Worm (Caenorhabditis elegans) whole organism, L4/young adult: ENCODE measurements around the gene ZK938.11.

ENCODE experiments used
- dao-5 ChIP-seq: sonication (generic microtip); optimal IDR thresholded peaks from 2 replicates; lab custom pipeline; 2016; ENCODE audit warnings: missing genotype, missing genetic modification characterization, moderate library complexity, missing compliant biosample characterization
- him-1 ChIP-seq: sonication (generic microtip); optimal IDR thresholded peaks from 2 replicates; lab custom pipeline; 2016; ENCODE audit warnings: missing genotype, missing genetic modification reagents, missing genetic modification characterization, missing compliant biosample characterization

DNA sequence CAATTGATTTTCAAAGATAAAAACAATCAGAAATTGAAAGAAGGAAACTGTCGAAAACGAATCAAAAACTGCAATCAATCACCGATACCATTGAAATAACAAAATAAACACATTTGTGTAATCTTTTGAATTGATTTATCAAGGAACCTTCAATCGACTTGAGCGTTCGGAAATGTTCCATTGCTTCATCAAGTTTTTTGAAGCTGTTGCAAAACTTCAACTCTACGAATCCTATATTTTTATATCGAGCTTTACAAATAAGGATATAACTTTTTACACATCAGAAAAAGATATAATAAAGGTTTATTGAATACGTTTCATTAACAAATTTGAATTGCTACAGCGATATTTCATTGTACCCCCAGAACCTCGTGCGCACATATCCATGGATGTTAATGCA, 32.7 kb upstream of the ZK938.11 start, which contains the start of gene chil-8:
- TF ChIP-seq him-1 (tag; lab: Kevin White, UChicago) = no peak
- no peak for TF ChIP-seq dao-5 (tag; lab: Kevin White, UChicago)
